Fruit fly (Drosophila melanogaster) whole organism, embryonic: ENCODE data around the gene ssp3.
A peak's percentile ranks its signal among the peaks of the same experiment; 100 is the strongest.

Experiments used
- ATbp ChIP-seq: fragments of 200-800 bp; sonication (Bioruptor generic); optimal IDR thresholded peaks from 2 replicates; lab custom pipeline; 2017; ENCODE audit warnings: missing biosample characterization, mild to moderate bottlenecking, missing genetic modification characterization, missing genetic modification reagents
- Asciz ChIP-seq: fragments of 200-800 bp; sonication (Bioruptor generic); optimal IDR thresholded peaks from 2 replicates; lab custom pipeline; 2017; ENCODE audit warnings: missing biosample characterization, mild to moderate bottlenecking, missing genetic modification characterization, missing genetic modification reagents
- C15 ChIP-seq: fragments of 200-800 bp; sonication (Bioruptor generic); IDR thresholded peaks from 3 replicates; pipeline ENCODE4 v1.3.6; 2022; ENCODE audit warnings: missing biosample characterization, missing genetic modification characterization
- CG10565 ChIP-seq: fragments of 200-800 bp; sonication (Bioruptor generic); optimal IDR thresholded peaks from 3 replicates; lab custom pipeline; 2016; ENCODE audit warnings: missing biosample characterization, mild to moderate bottlenecking, missing genetic modification characterization
- CG11398 ChIP-seq: fragments of 200-800 bp; sonication (Bioruptor generic); optimal IDR thresholded peaks from 2 replicates; lab custom pipeline; 2016; ENCODE audit warnings: missing biosample characterization, missing genetic modification characterization
- CG12155 ChIP-seq: fragments of 200-800 bp; sonication (Bioruptor generic); optimal IDR thresholded peaks from 3 replicates; lab custom pipeline; 2016; ENCODE audit warnings: missing biosample characterization, missing genetic modification characterization
- CG13775 ChIP-seq: fragments of 200-800 bp; sonication (Bioruptor generic); optimal IDR thresholded peaks from 3 replicates; lab custom pipeline; 2017; ENCODE audit warnings: missing biosample characterization, mild to moderate bottlenecking, missing genetic modification characterization
- CG14441 ChIP-seq: fragments of 200-800 bp; sonication (Bioruptor generic); IDR thresholded peaks from 2 replicates; pipeline ENCODE4 v1.3.6; 2022; ENCODE audit warnings: missing biosample characterization, missing genetic modification characterization
- CG15011 ChIP-seq: fragments of 200-800 bp; sonication (Bioruptor generic); optimal IDR thresholded peaks from 3 replicates; lab custom pipeline; 2018; ENCODE audit warnings: missing biosample characterization, mild to moderate bottlenecking, missing genetic modification characterization
- CG1602 ChIP-seq: fragments of 200-800 bp; sonication (Bioruptor generic); optimal IDR thresholded peaks from 3 replicates; lab custom pipeline; 2016; ENCODE audit warnings: missing biosample characterization, missing genetic modification characterization
- CG17612 ChIP-seq: fragments of 200-800 bp; sonication (Bioruptor generic); IDR thresholded peaks from 2 replicates; pipeline ENCODE4 v1.3.6; 2022; ENCODE audit warnings: missing biosample characterization, missing genetic modification characterization
- CG1832 ChIP-seq: fragments of 200-800 bp; sonication (Bioruptor generic); optimal IDR thresholded peaks from 2 replicates; lab custom pipeline; 2017; ENCODE audit warnings: missing biosample characterization, mild to moderate bottlenecking, missing genetic modification characterization, inconsistent platforms
- CG18599 ChIP-seq: fragments of 200-800 bp; sonication (Bioruptor generic); optimal IDR thresholded peaks from 3 replicates; lab custom pipeline; 2017; ENCODE audit warnings: missing biosample characterization, missing genetic modification characterization, mild to moderate bottlenecking, moderate library complexity, missing genetic modification reagents
- CG30403 ChIP-seq: fragments of 200-800 bp; sonication (Bioruptor generic); optimal IDR thresholded peaks from 3 replicates; lab custom pipeline; 2016; ENCODE audit warnings: missing biosample characterization, missing genetic modification characterization
- CG32532 ChIP-seq: fragments of 200-800 bp; sonication (Bioruptor generic); IDR thresholded peaks from 2 replicates; pipeline ENCODE4 v1.3.6; 2022; ENCODE audit warnings: missing biosample characterization, missing genetic modification characterization
- CG3407 ChIP-seq: fragments of 200-800 bp; sonication (Bioruptor generic); optimal IDR thresholded peaks from 2 replicates; lab custom pipeline; 2018; ENCODE audit warnings: missing biosample characterization, mild to moderate bottlenecking, missing genetic modification characterization
- CG34224 ChIP-seq: fragments of 200-800 bp; sonication (Bioruptor generic); IDR thresholded peaks from 3 replicates; pipeline ENCODE4 v1.3.6; 2022; ENCODE audit warnings: missing biosample characterization, missing genetic modification characterization; ENCODE audit not compliant: partially characterized antibody
- CG4328 ChIP-seq: fragments of 200-800 bp; sonication (Bioruptor generic); optimal IDR thresholded peaks from 3 replicates; lab custom pipeline; 2017; ENCODE audit warnings: missing biosample characterization, missing genetic modification reagents, missing genetic modification characterization
- CG4707 ChIP-seq: fragments of 200-800 bp; sonication (Bioruptor generic); optimal IDR thresholded peaks from 2 replicates; lab custom pipeline; 2018; ENCODE audit warnings: missing biosample characterization, mild to moderate bottlenecking, missing genetic modification characterization, moderate library complexity
- CG4730 ChIP-seq: fragments of 200-800 bp; sonication (Bioruptor generic); IDR thresholded peaks from 2 replicates; pipeline ENCODE4 v1.3.6; 2022; ENCODE audit warnings: missing biosample characterization, missing genetic modification characterization
- CG6654 ChIP-seq: fragments of 200-800 bp; sonication (Bioruptor generic); optimal IDR thresholded peaks from 2 replicates; lab custom pipeline; 2017; ENCODE audit warnings: missing biosample characterization, mild to moderate bottlenecking, missing genetic modification characterization
- CG7987 ChIP-seq: fragments of 200-800 bp; sonication (Bioruptor generic); optimal IDR thresholded peaks from 2 replicates; lab custom pipeline; 2018; ENCODE audit warnings: missing biosample characterization, mild to moderate bottlenecking, missing genetic modification characterization, moderate library complexity
- CG8281 ChIP-seq: fragments of 200-800 bp; sonication (Bioruptor generic); optimal IDR thresholded peaks from 2 replicates; lab custom pipeline; 2018; ENCODE audit warnings: missing biosample characterization, mild to moderate bottlenecking, missing genetic modification characterization, moderate library complexity
- CoRest ChIP-seq: fragments of 200-800 bp; sonication (Bioruptor generic); optimal IDR thresholded peaks from 3 replicates; lab custom pipeline; 2018; ENCODE audit warnings: missing biosample characterization, mild to moderate bottlenecking, missing genetic modification characterization, moderate library complexity
- D ChIP-seq, 2 experiments: fragments of 200-800 bp in 1 of 2; fragments of >200 bp in 1 of 2; sonication (Bioruptor generic) in 1 of 2; optimal IDR thresholded peaks; 2 replicates in 1 of 2; 3 replicates in 1 of 2; lab custom pipeline; 2017; ENCODE audit warnings: mild to moderate bottlenecking in 1 of 2, missing biosample characterization in 1 of 2, missing genetic modification characterization in 1 of 2, missing genetic modification reagents in 1 of 2
- Doc2 ChIP-seq: fragments of 200-800 bp; sonication (Bioruptor generic); IDR thresholded peaks from 2 replicates; pipeline ENCODE4 v1.3.6; 2022; ENCODE audit warnings: missing biosample characterization, missing genetic modification characterization
- Dp ChIP-seq: fragments of 200-800 bp; sonication (Bioruptor generic); optimal IDR thresholded peaks from 2 replicates; lab custom pipeline; 2018; ENCODE audit warnings: missing biosample characterization, mild to moderate bottlenecking, missing genetic modification characterization, moderate library complexity
- Eip74EF ChIP-seq, 2 experiments: fragments of 200-800 bp in 1 of 2; fragments of >200 bp in 1 of 2; sonication (Bioruptor generic) in 1 of 2; optimal IDR thresholded peaks; 2 replicates each; lab custom pipeline; 2017 to 2019; ENCODE audit warnings: missing biosample characterization in 2 of 2, missing genetic modification characterization in 2 of 2, mild to moderate bottlenecking in 1 of 2, moderate library complexity in 1 of 2
- NFAT ChIP-seq: fragments of 200-800 bp; sonication (Bioruptor generic); IDR thresholded peaks from 2 replicates; pipeline ENCODE4 v1.3.6; 2022; ENCODE audit warnings: missing biosample characterization, missing genetic modification characterization
- PHDP ChIP-seq: fragments of 200-800 bp; sonication (Bioruptor generic); optimal IDR thresholded peaks from 3 replicates; lab custom pipeline; 2018; ENCODE audit warnings: missing biosample characterization, mild to moderate bottlenecking, missing genetic modification characterization, moderate library complexity
- al ChIP-seq: fragments of 200-800 bp; sonication (Bioruptor generic); IDR thresholded peaks from 2 replicates; pipeline ENCODE4 v1.3.6; 2022; ENCODE audit warnings: missing biosample characterization, missing genetic modification characterization
- bsh ChIP-seq, 2 experiments: fragments of 200-800 bp; sonication (Bioruptor generic); optimal IDR thresholded peaks; 2 replicates each; lab custom pipeline; 2017 to 2018; ENCODE audit warnings: mild to moderate bottlenecking in 2 of 2, missing biosample characterization in 2 of 2, missing genetic modification characterization in 2 of 2, moderate library complexity in 1 of 2
- ci ChIP-seq: fragments of 200-800 bp; sonication (Bioruptor generic); IDR thresholded peaks from 3 replicates; pipeline ENCODE4 v1.3.6; 2022; ENCODE audit warnings: missing biosample characterization, missing genetic modification characterization
- dati ChIP-seq: fragments of 200-800 bp; sonication (Bioruptor generic); IDR thresholded peaks from 2 replicates; pipeline ENCODE4 v1.3.6; 2022; ENCODE audit warnings: missing biosample characterization, missing genetic modification characterization
- dm ChIP-seq: fragments of 200-800 bp; sonication (Bioruptor generic); optimal IDR thresholded peaks from 3 replicates; lab custom pipeline; 2016; ENCODE audit warnings: missing biosample characterization, missing genetic modification characterization
- en ChIP-seq: fragments of 200-800 bp; sonication (Bioruptor generic); optimal IDR thresholded peaks from 2 replicates; lab custom pipeline; 2016; ENCODE audit warnings: missing biosample characterization, missing genetic modification characterization
- exex ChIP-seq: fragments of 200-800 bp; sonication (Bioruptor generic); optimal IDR thresholded peaks from 4 replicates; lab custom pipeline; 2018; ENCODE audit warnings: missing biosample characterization, mild to moderate bottlenecking, missing genetic modification characterization, moderate library complexity
- ftz-f1 ChIP-seq: fragments of 200-800 bp; sonication (Bioruptor generic); optimal IDR thresholded peaks from 2 replicates; lab custom pipeline; 2016; ENCODE audit warnings: missing biosample characterization, missing genetic modification characterization
- inv ChIP-seq: fragments of 200-800 bp; sonication (Bioruptor generic); IDR thresholded peaks from 2 replicates; pipeline ENCODE4 v1.3.6; 2022; ENCODE audit warnings: missing biosample characterization, missing genetic modification characterization; ENCODE audit not compliant: partially characterized antibody
- jumu ChIP-seq: fragments of 200-800 bp; sonication (Bioruptor generic); optimal IDR thresholded peaks from 3 replicates; lab custom pipeline; 2016; ENCODE audit warnings: missing biosample characterization, missing genetic modification characterization
- lov ChIP-seq, 2 experiments: fragments of 200-800 bp in 1 of 2; fragments of >200 bp in 1 of 2; sonication (Bioruptor generic) in 1 of 2; IDR thresholded peaks in 1 of 2; optimal IDR thresholded peaks in 1 of 2; 2 replicates in 1 of 2; 3 replicates in 1 of 2; pipeline versions ENCODE4 v1.3.6 to Lab custom; 2017 to 2022; ENCODE audit warnings: missing biosample characterization in 1 of 2, missing genetic modification characterization in 1 of 2
- p53 ChIP-seq: fragments of 200-800 bp; sonication (Bioruptor generic); optimal IDR thresholded peaks from 2 replicates; lab custom pipeline; 2016; ENCODE audit warnings: missing biosample characterization, missing genetic modification characterization
- pho ChIP-seq: fragments of 200-800 bp; sonication (Bioruptor generic); optimal IDR thresholded peaks from 2 replicates; lab custom pipeline; 2016; ENCODE audit warnings: missing biosample characterization, missing genetic modification characterization
- sd ChIP-seq: fragments of 200-800 bp; sonication (Bioruptor generic); optimal IDR thresholded peaks from 3 replicates; lab custom pipeline; 2018; ENCODE audit warnings: missing biosample characterization, mild to moderate bottlenecking, missing genetic modification characterization, moderate library complexity
- tgo ChIP-seq: fragments of 200-800 bp; sonication (Bioruptor generic); IDR thresholded peaks from 3 replicates; pipeline ENCODE4 v1.3.6; 2022; ENCODE audit warnings: missing biosample characterization, missing genetic modification characterization
- tx ChIP-seq: fragments of 200-800 bp; sonication (Bioruptor generic); optimal IDR thresholded peaks from 2 replicates; lab custom pipeline; 2016; ENCODE audit warnings: missing biosample characterization, missing genetic modification characterization
- wor ChIP-seq: fragments of 200-800 bp; sonication (Bioruptor generic); IDR thresholded peaks from 2 replicates; pipeline ENCODE4 v1.3.6; 2022; ENCODE audit warnings: missing biosample characterization, missing genetic modification characterization
- yki ChIP-seq: fragments of >200 bp; optimal IDR thresholded peaks from 3 replicates; lab custom pipeline; 2018

ssp3 gene

DNA sequence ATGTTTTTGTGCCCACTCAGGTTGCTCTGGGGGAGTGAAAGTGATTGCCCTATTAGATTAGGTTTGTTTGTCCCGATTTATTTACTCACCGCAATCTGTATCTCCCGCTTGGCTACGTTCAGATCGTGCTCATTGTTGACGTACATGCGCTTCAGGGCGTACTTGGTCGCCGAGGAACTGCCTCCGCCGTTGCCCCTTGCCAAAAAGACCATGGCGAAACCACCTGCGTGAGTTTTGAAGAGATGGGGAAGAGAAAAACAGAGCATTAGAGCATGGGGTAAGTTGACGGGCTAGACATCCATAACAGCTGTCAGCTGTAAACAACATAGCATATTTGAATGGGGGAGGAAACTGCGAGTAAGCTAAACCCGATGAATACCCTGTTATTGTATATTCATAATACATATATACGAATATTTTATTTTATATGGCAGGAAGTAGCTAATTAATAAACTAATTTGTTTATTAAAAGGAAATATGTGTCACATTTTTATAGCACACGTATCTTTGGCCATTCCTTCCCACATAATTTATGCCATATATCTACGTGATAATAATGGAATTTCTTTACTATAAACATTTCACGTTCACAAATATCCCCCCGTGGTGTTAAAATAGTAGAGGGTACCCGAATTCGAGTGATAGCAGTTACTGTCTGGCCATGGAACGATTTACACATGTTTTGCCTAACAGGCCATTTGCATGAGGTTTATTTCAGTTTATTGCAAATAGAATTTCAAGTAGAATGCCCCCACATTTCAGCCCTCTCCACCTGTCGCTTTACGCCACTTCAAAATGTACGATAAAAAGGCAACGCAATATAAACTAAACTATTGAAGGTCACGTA lies 21.8 kb upstream of the ssp3 start (continued):
- TF ChIP-seq pho (GFP tag; lab: Kevin White, UChicago) (no peak), ATbp (GFP tag; lab: Kevin White, UChicago) (no peak), Asciz (no peak), Doc2 (GFP tag; lab: Robert Waterston, UW) (no peak), CG17612 (GFP tag; lab: Robert Waterston, UW) (no peak), CG3407 (GFP tag; lab: Kevin White, UChicago) (no peak), CG4730 (GFP tag; lab: Robert Waterston, UW) (no peak), lov (optimal IDR thresholded peaks at IDR 0.05; lab: Kevin White, UChicago) (no peak), lov (GFP tag; IDR thresholded peaks at IDR 0.05; lab: Robert Waterston, UW) (no peak), CG34224 (no peak), Eip74EF (GFP tag; optimal IDR thresholded peaks at IDR 0.05; lab: Kevin White, UChicago) (no peak), tx (GFP tag; lab: Kevin White, UChicago) (no peak), NFAT (GFP tag; lab: Robert Waterston, UW) (no peak), CG6654 (GFP tag; lab: Kevin White, UChicago) (no peak), ftz-f1 (no peak), CG1602 (GFP tag; lab: Kevin White, UChicago) (no peak), dati (GFP tag; lab: Robert Waterston, UW) (no peak), CG11398 (GFP tag; lab: Kevin White, UChicago) (no peak), CG8281 (tag; lab: Kevin White, UChicago) (no peak), PHDP (tag; lab: Kevin White, UChicago) (peak; percentile 64), wor (GFP tag; lab: Robert Waterston, UW) (no peak), CG7987 (GFP tag; lab: Kevin White, UChicago) (no peak), jumu (GFP tag; lab: Kevin White, UChicago) (no peak), al (GFP tag; lab: Robert Waterston, UW) (peak; percentile 66; the same call in 1 of the 2 replicates), en (GFP tag; lab: Kevin White, UChicago) (no peak), bsh (GFP tag; optimal IDR thresholded peaks at IDR 0.05; lab: Kevin White, UChicago) (peak in 1 of 2 experiments; percentile 3), inv (GFP tag; lab: Robert Waterston, UW) (no peak), C15 (GFP tag; lab: Robert Waterston, UW) (no peak), CG1832 (GFP tag; lab: Kevin White, UChicago) (no peak), tgo (peak; percentile 52; the same call in 2 of the 3 replicates), D (optimal IDR thresholded peaks at IDR 0.05; lab: Kevin White, UChicago) (no peak), D (GFP tag; optimal IDR thresholded peaks at IDR 0.05; lab: Kevin White, UChicago) (no peak), CG10565 (GFP tag; lab: Kevin White, UChicago) (no peak), CG18599 (GFP tag; lab: Kevin White, UChicago) (peak; percentile 61), CG4328 (GFP tag; lab: Kevin White, UChicago) (no peak), CG30403 (GFP tag; lab: Kevin White, UChicago) (no peak), CG15011 (GFP tag; lab: Kevin White, UChicago) (peak; percentile 72), ci (GFP tag; lab: Robert Waterston, UW) (0 out of 3 replicates have a peak, but pooled peaks have one; percentile 36), CG12155 (GFP tag; lab: Kevin White, UChicago) (no peak), sd (tag; lab: Kevin White, UChicago) (peak; percentile 70), CoRest (peak; percentile 51), Dp (GFP tag; lab: Kevin White, UChicago) (no peak), dm (no peak), CG32532 (GFP tag; lab: Robert Waterston, UW) (0 out of 2 replicates have a peak, but pooled peaks have one; percentile 47), yki (lab: Kevin White, UChicago) (no peak), exex (tag; lab: Kevin White, UChicago) (no peak), CG4707 (no peak), CG13775 (GFP tag; lab: Kevin White, UChicago) (peak; percentile 22), CG14441 (GFP tag; lab: Robert Waterston, UW) (0 out of 2 replicates have a peak, but pooled peaks have one; percentile 22), p53 (GFP tag; lab: Kevin White, UChicago) (no peak)
